Worm (Caenorhabditis elegans) whole organism, late embryonic: ENCODE data around the gene npp-15.

Experiments
- K02D7.2 ChIP-seq: sonication (generic microtip); optimal IDR thresholded peaks from 2 replicates; lab custom pipeline; 2017; ENCODE audit warnings: mild to moderate bottlenecking, missing genetic modification characterization, missing compliant biosample characterization
- T23F11.4 ChIP-seq: fragments of 200-800 bp; sonication (Bioruptor generic); optimal IDR thresholded peaks from 2 replicates; lab custom pipeline; 2018; ENCODE audit warnings: mild to moderate bottlenecking, missing genetic modification characterization, missing compliant biosample characterization
- Y22D7AL.16 ChIP-seq: sonication (generic microtip); optimal IDR thresholded peaks from 2 replicates; lab custom pipeline; 2016; ENCODE audit warnings: missing genetic modification characterization, missing compliant biosample characterization
- ahr-1 ChIP-seq: sonication (generic microtip); optimal IDR thresholded peaks from 2 replicates; lab custom pipeline; 2016; ENCODE audit warnings: missing genetic modification characterization, missing compliant biosample characterization
- ama-1 ChIP-seq: fragments of 150-350 bp; optimal IDR thresholded peaks from 2 replicates; lab custom pipeline; 2014
- ceh-18 ChIP-seq: sonication (generic microtip); optimal IDR thresholded peaks from 2 replicates; lab custom pipeline; 2016; ENCODE audit warnings: missing genetic modification characterization, missing compliant biosample characterization
- ceh-19 ChIP-seq: fragments of 200-800 bp; sonication (Bioruptor generic); optimal IDR thresholded peaks from 2 replicates; lab custom pipeline; 2018; ENCODE audit warnings: mild to moderate bottlenecking, missing genetic modification characterization, missing compliant biosample characterization
- ceh-2 ChIP-seq: sonication (generic microtip); optimal IDR thresholded peaks from 2 replicates; lab custom pipeline; 2016; ENCODE audit warnings: missing genotype, missing genetic modification characterization, missing compliant biosample characterization
- ceh-24 ChIP-seq: sonication (generic microtip); optimal IDR thresholded peaks from 2 replicates; lab custom pipeline; 2016; ENCODE audit warnings: mild to moderate bottlenecking, missing genetic modification characterization, missing compliant biosample characterization
- ceh-30 ChIP-seq: fragments of 150-350 bp; optimal IDR thresholded peaks from 2 replicates; lab custom pipeline; 2014; ENCODE audit warnings: missing biosample characterization, missing genetic modification characterization
- ceh-31 ChIP-seq: sonication (generic microtip); optimal IDR thresholded peaks from 2 replicates; lab custom pipeline; 2016; ENCODE audit warnings: missing genetic modification characterization, missing compliant biosample characterization
- ceh-34 ChIP-seq: sonication (generic microtip); optimal IDR thresholded peaks from 2 replicates; lab custom pipeline; 2016; ENCODE audit warnings: mild to moderate bottlenecking, missing genetic modification characterization, missing compliant biosample characterization
- ceh-45 ChIP-seq: fragments of 200-800 bp; sonication (Bioruptor generic); IDR thresholded peaks from 2 replicates; pipeline ENCODE4 v1.3.6; 2022; ENCODE audit warnings: missing genetic modification reagents, missing genetic modification characterization, missing compliant biosample characterization
- ceh-48 ChIP-seq: sonication (generic microtip); optimal IDR thresholded peaks from 2 replicates; lab custom pipeline; 2016; ENCODE audit warnings: missing genetic modification characterization, inconsistent platforms, missing compliant biosample characterization
- ceh-9 ChIP-seq: sonication (generic microtip); optimal IDR thresholded peaks from 2 replicates; lab custom pipeline; 2016; ENCODE audit warnings: mild to moderate bottlenecking, missing genetic modification characterization, inconsistent platforms, missing compliant biosample characterization
- dve-1 ChIP-seq: sonication (generic microtip); optimal IDR thresholded peaks from 2 replicates; lab custom pipeline; 2017; ENCODE audit warnings: antibody characterized with exemption, mild to moderate bottlenecking, missing genetic modification characterization, missing compliant biosample characterization
- elt-2 ChIP-seq: sonication (generic microtip); optimal IDR thresholded peaks from 2 replicates; lab custom pipeline; 2016; ENCODE audit warnings: missing genetic modification reagents, missing genetic modification characterization, missing compliant biosample characterization
- elt-4 ChIP-seq: sonication (generic microtip); optimal IDR thresholded peaks from 2 replicates; lab custom pipeline; 2016; ENCODE audit warnings: missing genetic modification characterization, missing compliant biosample characterization
- fkh-6 ChIP-seq: sonication (generic microtip); optimal IDR thresholded peaks from 2 replicates; lab custom pipeline; 2016; ENCODE audit warnings: missing genetic modification characterization, missing compliant biosample characterization
- hlh-13 ChIP-seq: fragments of 200-800 bp; sonication (Bioruptor generic); optimal IDR thresholded peaks from 2 replicates; lab custom pipeline; 2018; ENCODE audit warnings: mild to moderate bottlenecking, missing genetic modification characterization, missing compliant biosample characterization
- hlh-15 ChIP-seq: sonication (generic microtip); optimal IDR thresholded peaks from 2 replicates; lab custom pipeline; 2016; ENCODE audit warnings: missing genetic modification characterization, missing compliant biosample characterization
- hlh-30 ChIP-seq: sonication (generic microtip); optimal IDR thresholded peaks from 2 replicates; lab custom pipeline; 2017; ENCODE audit warnings: antibody characterized with exemption, missing genetic modification characterization, missing compliant biosample characterization; ENCODE audit not compliant: insufficient read depth
- hlh-6 ChIP-seq: sonication (generic microtip); optimal IDR thresholded peaks from 2 replicates; lab custom pipeline; 2016; ENCODE audit warnings: missing genotype, missing genetic modification characterization, missing compliant biosample characterization
- madf-2 ChIP-seq: sonication (generic microtip); optimal IDR thresholded peaks from 2 replicates; lab custom pipeline; 2017; ENCODE audit warnings: missing genetic modification characterization, missing compliant biosample characterization
- nfya-1 ChIP-seq: sonication (generic microtip); optimal IDR thresholded peaks from 2 replicates; lab custom pipeline; 2017; ENCODE audit warnings: missing genetic modification characterization, mild to moderate bottlenecking, missing compliant biosample characterization, antibody characterized with exemption, moderate library complexity
- npax-4 ChIP-seq: sonication (generic microtip); optimal IDR thresholded peaks from 2 replicates; lab custom pipeline; 2016; ENCODE audit warnings: missing genetic modification characterization, missing compliant biosample characterization
- odd-2 ChIP-seq: sonication (generic microtip); optimal IDR thresholded peaks from 2 replicates; lab custom pipeline; 2017; ENCODE audit warnings: antibody characterized with exemption, mild to moderate bottlenecking, missing genetic modification characterization, missing compliant biosample characterization
- pag-3 ChIP-seq: sonication (generic microtip); optimal IDR thresholded peaks from 2 replicates; lab custom pipeline; 2016; ENCODE audit warnings: missing compliant biosample characterization, missing genetic modification characterization, borderline replicate concordance
- pat-9 ChIP-seq: fragments of 200-800 bp; sonication (Bioruptor generic); optimal IDR thresholded peaks from 2 replicates; lab custom pipeline; 2018; ENCODE audit warnings: mild to moderate bottlenecking, missing genetic modification characterization, moderate library complexity, missing compliant biosample characterization
- pha-4 ChIP-seq: fragments of 150-350 bp; optimal IDR thresholded peaks from 2 replicates; lab custom pipeline; 2018; ENCODE audit warnings: missing biosample characterization, missing genetic modification reagents, missing genetic modification characterization
- pqm-1 ChIP-seq: sonication (generic microtip); optimal IDR thresholded peaks from 2 replicates; lab custom pipeline; 2016; ENCODE audit warnings: missing genetic modification characterization, missing compliant biosample characterization
- pros-1 ChIP-seq: fragments of 150-350 bp; optimal IDR thresholded peaks from 2 replicates; lab custom pipeline; 2014; ENCODE audit warnings: missing biosample characterization, missing genetic modification reagents, missing genetic modification characterization
- ref-2 ChIP-seq: sonication (generic microtip); optimal IDR thresholded peaks from 2 replicates; lab custom pipeline; 2016; ENCODE audit warnings: missing genetic modification characterization, missing compliant biosample characterization
- sox-2 ChIP-seq: fragments of 200-800 bp; sonication (Bioruptor generic); IDR thresholded peaks from 2 replicates; pipeline ENCODE4 v1.3.6; 2022; ENCODE audit warnings: missing genetic modification reagents, missing genetic modification characterization, missing compliant biosample characterization
- sox-4 ChIP-seq: sonication (generic microtip); optimal IDR thresholded peaks from 2 replicates; lab custom pipeline; 2017; ENCODE audit warnings: mild to moderate bottlenecking, missing genetic modification characterization, inconsistent platforms, missing compliant biosample characterization
- syd-9 ChIP-seq: sonication (generic microtip); optimal IDR thresholded peaks from 2 replicates; lab custom pipeline; 2016; ENCODE audit warnings: mild to moderate bottlenecking, missing genetic modification characterization, moderate library complexity, missing compliant biosample characterization
- tbx-7 ChIP-seq: sonication (generic microtip); optimal IDR thresholded peaks from 2 replicates; lab custom pipeline; 2016; ENCODE audit warnings: missing genotype, missing genetic modification characterization, missing compliant biosample characterization
- ttx-3 ChIP-seq: sonication (generic microtip); optimal IDR thresholded peaks from 2 replicates; lab custom pipeline; 2016; ENCODE audit warnings: missing genetic modification reagents, missing genetic modification characterization, missing compliant biosample characterization
- unc-3 ChIP-seq, 2 experiments: fragments of 200-800 bp in 1 of 2; sonication (Bioruptor generic) in 1 of 2; sonication (generic microtip) in 1 of 2; conservative IDR thresholded peaks in 1 of 2; optimal IDR thresholded peaks in 1 of 2; 2 replicates each; pipeline versions ENCODE4 v1.3.6 to Lab custom; 2016 to 2022; ENCODE audit warnings: missing compliant biosample characterization in 2 of 2, missing genetic modification characterization in 2 of 2, missing genetic modification reagents in 1 of 2
- zip-5 ChIP-seq: sonication (generic microtip); optimal IDR thresholded peaks from 2 replicates; lab custom pipeline; 2016; ENCODE audit warnings: missing genetic modification characterization, missing compliant biosample characterization

The npp-15 gene

ce11 chrIII:7922207-7922606, 6.6 kb upstream of the npp-15 start, which contains the start of gene C29E4.17:
C29E4.17 (plus strand) TSS chrIII:7922507.
- TF ChIP-seq sox-2 (GFP tag; lab: Robert Waterston, UW), result no peak
- TF ChIP-seq ref-2 (tag; lab: Kevin White, UChicago), result no peak
- no peak for TF ChIP-seq ceh-45 (GFP tag; lab: Robert Waterston, UW)
- no peak for TF ChIP-seq ahr-1
- TF ChIP-seq hlh-30 (tag; lab: Kevin White, UChicago), result no peak
- no peak for TF ChIP-seq zip-5 (tag; lab: Kevin White, UChicago)
- TF ChIP-seq fkh-6, result no peak
- no peak for TF ChIP-seq tbx-7 (tag; lab: Kevin White, UChicago)
- no peak for TF ChIP-seq hlh-15 (tag; lab: Kevin White, UChicago)
- no peak for TF ChIP-seq ceh-31
- no peak for TF ChIP-seq pha-4 (tag; lab: Kevin White, UChicago)
- no peak for TF ChIP-seq ceh-18
- TF ChIP-seq dve-1, result no peak
- no peak for TF ChIP-seq ceh-30 (tag; lab: Kevin White, UChicago)
- no peak for TF ChIP-seq sox-4 (tag; lab: Kevin White, UChicago)

ce11 chrIII:7924821-7925220, 4.0 kb upstream of the npp-15 start, which contains the start of gene tag-250:
tag-250 (minus strand) TSS chrIII:7924921.
- TF ChIP-seq odd-2 (tag; lab: Kevin White, UChicago) (no peak), pqm-1 (tag; lab: Kevin White, UChicago) (no peak), hlh-6 (no peak), pag-3 (no peak), npax-4 (tag; lab: Kevin White, UChicago) (no peak), pros-1 (no peak), ceh-19 (GFP tag; lab: Kevin White, UChicago) (no peak), elt-4 (tag; lab: Kevin White, UChicago) (no peak), ceh-48 (tag; lab: Kevin White, UChicago) (no peak), pha-4 (tag; lab: Kevin White, UChicago) (no peak), sox-2 (GFP tag; lab: Robert Waterston, UW) (no peak), ceh-45 (GFP tag; lab: Robert Waterston, UW) (no peak), madf-2 (tag; lab: Kevin White, UChicago) (no peak), fkh-6 (no peak), ama-1 (lab: Kevin White, UChicago) (no peak), ttx-3 (tag; lab: Kevin White, UChicago) (no peak), unc-3 (GFP tag; conservative IDR thresholded peaks at IDR 0.05; lab: Robert Waterston, UW) (no peak), unc-3 (tag; optimal IDR thresholded peaks at IDR 0.05; lab: Kevin White, UChicago) (no peak), ceh-24 (tag; lab: Kevin White, UChicago) (no peak), K02D7.2 (tag; lab: Kevin White, UChicago) (no peak)

ce11 chrIII:7925968-7926367, 2.9 kb upstream of the npp-15 start:
- TF ChIP-seq ceh-34 (tag; lab: Kevin White, UChicago) (no peak), sox-2 (GFP tag; lab: Robert Waterston, UW) (no peak), syd-9 (no peak), ahr-1 (no peak), ceh-2 (tag; lab: Kevin White, UChicago) (peak; percentile 11)
- TF ChIP-seq, all 69 proteins: peak for 1

- no peak for TF ChIP-seq npax-4 (tag; lab: Kevin White, UChicago)
- TF ChIP-seq Y22D7AL.16 (tag; lab: Kevin White, UChicago), result no peak
- no peak for TF ChIP-seq hlh-13 (GFP tag; lab: Kevin White, UChicago)
- TF ChIP-seq nfya-1 (tag; lab: Kevin White, UChicago), result no peak
- TF ChIP-seq ceh-9, result no peak
- no peak for TF ChIP-seq odd-2 (tag; lab: Kevin White, UChicago)
- TF ChIP-seq T23F11.4 (GFP tag; lab: Kevin White, UChicago), result no peak
- no peak for TF ChIP-seq fkh-6
- TF ChIP-seq pat-9 (tag; lab: Kevin White, UChicago), result no peak
- TF ChIP-seq ceh-18, result no peak
- no peak for TF ChIP-seq elt-2 (tag; lab: Kevin White, UChicago)
- TF ChIP-seq pqm-1 (tag; lab: Kevin White, UChicago), result no peak
Observed at ce11 chrIII:7933235-7933634, 4.4 kb downstream of the npp-15 start, which contains the start of gene ran-2. ran-2 (plus strand) TSS chrIII:7933535.
